Fruit fly (Drosophila melanogaster) Kc167 (cell line): ENCODE data around the gene CG5445.

Source experiments
- Sin3A ChIP-seq: fragments of >200 bp; optimal IDR thresholded peaks from 2 replicates; lab custom pipeline; 2018; ENCODE audit warnings: missing external identifiers
- psq ChIP-seq: fragments of >200 bp; optimal IDR thresholded peaks from 2 replicates; lab custom pipeline; 2017; ENCODE audit warnings: missing external identifiers

- no peak for TF ChIP-seq psq
- TF ChIP-seq Sin3A, result no peak
These were observed 37.4 kb upstream of the CG5445 start, which contains the start of gene CG8915 for dm6 chrX:17244854-17245253.
